Worm (Caenorhabditis elegans) whole organism, L4/young adult: Measurements from ENCODE around the gene F25D1.3.

Experiments used
- W03F9.2 ChIP-seq: fragments of 150-350 bp; optimal IDR thresholded peaks from 2 replicates; lab custom pipeline; 2014; ENCODE audit warnings: missing biosample characterization, missing genetic modification characterization
- dao-5 ChIP-seq: sonication (generic microtip); optimal IDR thresholded peaks from 2 replicates; lab custom pipeline; 2016; ENCODE audit warnings: missing genotype, missing genetic modification characterization, moderate library complexity, missing compliant biosample characterization
- him-1 ChIP-seq: sonication (generic microtip); optimal IDR thresholded peaks from 2 replicates; lab custom pipeline; 2016; ENCODE audit warnings: missing genotype, missing genetic modification reagents, missing genetic modification characterization, missing compliant biosample characterization

Gene F25D1.3

ce11 chrV:10557676-10558075 is 29.2 kb downstream of the F25D1.3 start, which contains the start of gene best-14:
Gene best-14, plus strand, starts transcription at chrV:10557976.
- no peak for TF ChIP-seq him-1 (tag; lab: Kevin White, UChicago)
- no peak for TF ChIP-seq W03F9.2 (tag; lab: Kevin White, UChicago)
- no peak for TF ChIP-seq dao-5 (tag; lab: Kevin White, UChicago)

DNA sequence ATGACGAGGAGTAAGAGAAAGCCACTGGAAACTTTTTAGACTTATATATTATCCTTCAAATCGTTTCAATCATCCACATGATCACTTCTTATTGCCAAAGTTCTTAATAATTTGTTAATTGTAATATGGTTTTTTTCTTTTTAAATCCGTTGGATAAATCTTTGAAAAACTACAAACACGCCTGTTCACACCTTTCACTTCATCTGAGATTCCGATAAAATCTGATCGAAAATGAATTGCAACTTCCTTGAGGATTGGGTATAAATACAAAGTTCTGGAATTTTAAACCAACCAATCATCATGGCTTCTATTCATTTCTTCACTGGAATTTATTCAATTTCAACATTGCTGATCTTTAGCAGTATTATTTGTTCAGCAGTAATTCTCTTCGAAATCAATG is 32.1 kb downstream of the F25D1.3 start, which contains the start of gene col-152:
Gene col-152 (plus strand): TSS at position 301 of the 400 bp plus-strand sequence.
- no peak for TF ChIP-seq W03F9.2 (tag; lab: Kevin White, UChicago)
- TF ChIP-seq dao-5 (tag; lab: Kevin White, UChicago) = no peak
- no peak for TF ChIP-seq him-1 (tag; lab: Kevin White, UChicago)

ce11 chrV:10561632-10562031 is 33.1 kb downstream of the F25D1.3 start:
- no peak for TF ChIP-seq W03F9.2 (tag; lab: Kevin White, UChicago)
- TF ChIP-seq dao-5 (tag; lab: Kevin White, UChicago) = no peak
- no peak for TF ChIP-seq him-1 (tag; lab: Kevin White, UChicago)

DNA sequence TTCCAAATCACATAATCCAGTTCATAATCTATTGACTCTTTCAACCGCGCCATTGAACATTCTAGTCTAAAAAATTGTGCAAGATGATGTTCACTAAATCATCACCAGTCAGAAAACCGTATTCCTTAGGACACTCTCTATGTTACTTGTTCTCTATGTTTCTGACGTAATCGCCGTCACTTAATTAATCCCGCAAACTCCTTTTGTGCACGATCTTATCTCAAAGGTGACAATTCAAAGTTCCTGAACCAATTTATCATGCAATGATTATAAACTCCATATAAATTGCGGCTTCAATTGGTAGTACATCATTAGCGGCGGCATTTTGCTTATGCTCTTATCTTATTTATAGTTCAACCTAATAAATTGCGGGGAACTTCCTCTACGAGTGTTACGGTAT is 34.3 kb downstream of the F25D1.3 start:
- no peak for TF ChIP-seq W03F9.2 (tag; lab: Kevin White, UChicago)
- TF ChIP-seq him-1 (tag; lab: Kevin White, UChicago) = no peak
- TF ChIP-seq dao-5 (tag; lab: Kevin White, UChicago) = no peak

ce11 chrV:10564140-10564539 is 35.6 kb downstream of the F25D1.3 start:
- TF ChIP-seq W03F9.2 (tag; lab: Kevin White, UChicago) = no peak
- TF ChIP-seq him-1 (tag; lab: Kevin White, UChicago) = no peak
- TF ChIP-seq dao-5 (tag; lab: Kevin White, UChicago) = no peak

DNA sequence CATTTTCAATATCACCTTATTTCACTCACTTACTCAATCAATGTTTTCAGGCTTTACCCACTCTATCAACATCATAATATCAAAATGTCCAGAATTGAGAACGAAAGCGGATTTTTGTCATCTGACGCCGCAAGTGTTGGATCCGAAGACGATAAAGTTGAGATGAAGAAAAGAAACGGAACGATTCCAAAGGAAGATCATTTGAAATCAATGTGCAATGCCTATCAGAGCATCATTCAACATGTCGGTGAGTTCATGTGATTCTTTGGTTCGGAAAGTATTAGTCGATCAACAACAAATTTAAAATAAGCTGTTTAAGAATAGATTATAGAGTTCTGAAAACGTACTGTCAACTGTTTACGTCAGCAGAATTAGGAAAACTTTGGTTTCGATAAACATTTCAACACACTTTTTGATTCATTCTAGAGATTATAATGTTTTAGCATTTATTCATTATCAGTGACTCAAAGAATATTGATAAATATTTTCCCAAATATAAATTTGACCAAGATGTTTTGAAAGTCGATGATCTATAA is 36.4 kb downstream of the F25D1.3 start, which contains the start of gene cat-4:
Gene cat-4 (plus strand): TSS at position 51 of the 536 bp plus-strand sequence.
- no peak for TF ChIP-seq him-1 (tag; lab: Kevin White, UChicago)
- TF ChIP-seq dao-5 (tag; lab: Kevin White, UChicago) = no peak

DNA sequence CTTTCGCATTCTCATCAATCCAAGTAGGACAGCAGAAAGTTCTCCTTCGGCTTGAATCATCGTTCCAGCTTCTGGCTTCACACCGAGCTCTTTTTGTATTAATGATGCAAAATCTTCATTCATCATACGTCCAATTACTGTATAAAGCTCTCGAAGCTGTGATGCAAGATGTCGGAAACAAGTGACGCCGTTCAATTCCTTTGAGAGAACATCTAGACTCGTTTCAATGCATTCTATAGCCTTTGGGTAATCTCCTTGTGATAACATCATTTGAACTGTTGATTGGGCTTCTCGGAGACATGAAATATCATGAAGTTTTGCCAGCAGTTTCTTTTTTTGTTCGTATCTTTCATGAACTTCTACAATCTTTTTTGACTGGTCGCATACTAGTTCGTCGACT is 40.0 kb downstream of the F25D1.3 start:
- TF ChIP-seq him-1 (tag; lab: Kevin White, UChicago) (no peak), dao-5 (tag; lab: Kevin White, UChicago) (no peak), W03F9.2 (tag; lab: Kevin White, UChicago) (no peak)

DNA sequence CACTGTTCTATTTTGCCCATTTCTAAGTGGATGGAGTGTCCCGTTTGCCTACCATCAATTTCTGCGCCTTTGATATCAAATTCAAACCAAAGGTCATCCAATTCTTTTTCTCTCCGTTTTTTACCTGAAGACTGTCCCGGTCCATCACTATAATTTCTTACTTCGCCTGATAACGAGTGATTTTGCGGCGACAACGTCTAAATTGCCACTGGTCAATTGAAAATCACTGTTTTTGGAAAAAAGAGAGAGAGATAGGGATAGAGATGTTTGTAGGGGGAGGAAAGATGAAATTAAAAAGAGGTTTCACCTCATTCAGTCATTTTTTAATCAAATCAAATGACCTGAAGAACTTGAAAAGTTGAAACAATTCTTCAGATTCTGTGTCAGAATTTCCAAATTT is 43.0 kb downstream of the F25D1.3 start:
- TF ChIP-seq W03F9.2 (tag; lab: Kevin White, UChicago) (no peak), dao-5 (tag; lab: Kevin White, UChicago) (no peak), him-1 (tag; lab: Kevin White, UChicago) (no peak)

DNA sequence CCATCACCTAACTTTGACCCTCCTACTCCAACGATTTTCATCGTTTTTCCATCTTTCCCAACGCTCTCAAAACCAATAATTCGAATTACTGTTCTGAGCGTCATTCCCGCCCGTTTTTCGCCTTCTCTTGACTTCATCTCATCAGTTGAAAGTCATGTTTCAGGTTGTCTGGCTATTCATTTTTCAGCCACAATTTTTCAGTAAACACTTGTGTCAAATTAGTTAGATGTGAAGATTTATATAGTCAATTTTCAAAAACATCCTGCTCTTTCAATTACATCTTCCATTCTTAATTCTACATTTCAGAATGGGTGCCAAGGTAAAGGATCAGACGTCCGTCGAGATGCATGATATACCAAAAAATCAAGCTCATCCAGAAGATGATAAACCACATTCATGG is 44.1 kb downstream of the F25D1.3 start, which contains the start of gene del-6:
Gene del-6 (plus strand): TSS at position 301 of the 400 bp plus-strand sequence.
- no peak for TF ChIP-seq him-1 (tag; lab: Kevin White, UChicago)
- TF ChIP-seq dao-5 (tag; lab: Kevin White, UChicago) = no peak
- TF ChIP-seq W03F9.2 (tag; lab: Kevin White, UChicago) = no peak

DNA sequence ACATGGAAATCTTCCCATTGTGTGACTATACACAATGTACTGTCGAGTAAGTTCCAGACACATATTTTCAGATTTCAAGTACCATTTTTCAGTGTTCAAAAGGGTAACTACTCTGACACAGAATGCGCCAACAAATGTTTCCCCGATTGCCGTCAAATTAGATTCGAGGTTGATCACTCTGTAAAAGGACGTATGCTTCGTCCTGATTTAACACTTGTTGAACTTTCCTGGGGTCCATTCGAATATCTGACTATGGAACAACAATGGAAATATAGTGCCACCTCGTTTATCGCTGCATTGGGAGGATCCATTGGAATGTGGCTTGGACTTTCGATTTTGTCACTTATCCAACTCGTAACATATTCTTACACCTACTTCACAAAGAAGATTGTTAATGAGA is 45.7 kb downstream of the F25D1.3 start:
- TF ChIP-seq him-1 (tag; lab: Kevin White, UChicago) = no peak
- TF ChIP-seq W03F9.2 (tag; lab: Kevin White, UChicago) = no peak
- no peak for TF ChIP-seq dao-5 (tag; lab: Kevin White, UChicago)

- TF ChIP-seq him-1 (tag; lab: Kevin White, UChicago) = no peak
- TF ChIP-seq dao-5 (tag; lab: Kevin White, UChicago) = no peak
- no peak for TF ChIP-seq W03F9.2 (tag; lab: Kevin White, UChicago)
Observed at ce11 chrV:10576319-10576718, 47.8 kb downstream of the F25D1.3 start, which contains the start of gene vps-54. Gene vps-54, minus strand, starts transcription at chrV:10576419.

- TF ChIP-seq him-1 (tag; lab: Kevin White, UChicago) = no peak
- TF ChIP-seq dao-5 (tag; lab: Kevin White, UChicago) = no peak
- TF ChIP-seq W03F9.2 (tag; lab: Kevin White, UChicago) = no peak
Observed at ce11 chrV:10578226-10578625, 49.7 kb downstream of the F25D1.3 start, which contains the start of gene mics-1. Gene mics-1, minus strand, starts transcription at chrV:10578326.

- TF ChIP-seq W03F9.2 (tag; lab: Kevin White, UChicago) (peak; percentile 76), dao-5 (tag; lab: Kevin White, UChicago) (no peak), him-1 (tag; lab: Kevin White, UChicago) (no peak)
Observed at ce11 chrV:10578938-10579337, 50.4 kb downstream of the F25D1.3 start, which contains the start of the genes erh-1 and lpd-9. Gene erh-1, minus strand, starts transcription at chrV:10579141. Gene lpd-9, plus strand, starts transcription at chrV:10579305.
